Fruit fly (Drosophila melanogaster) whole organism, embryonic: ENCODE measurements around the gene CG43672.

Source experiments
- ATbp ChIP-seq: fragments of 200-800 bp; sonication (Bioruptor generic); optimal IDR thresholded peaks from 2 replicates; lab custom pipeline; 2017; ENCODE audit warnings: missing biosample characterization, mild to moderate bottlenecking, missing genetic modification characterization, missing genetic modification reagents
- Antp ChIP-seq: fragments of 200-800 bp; sonication (Bioruptor generic); optimal IDR thresholded peaks from 3 replicates; lab custom pipeline; 2016; ENCODE audit warnings: missing biosample characterization, missing genetic modification characterization
- Blimp-1 ChIP-seq: fragments of 200-800 bp; sonication (Bioruptor generic); optimal IDR thresholded peaks from 3 replicates; lab custom pipeline; 2018; ENCODE audit warnings: missing biosample characterization, missing genetic modification characterization, mild to moderate bottlenecking, moderate library complexity, missing genetic modification reagents
- CG10959 ChIP-seq: fragments of 200-800 bp; sonication (Bioruptor generic); IDR thresholded peaks from 2 replicates; pipeline ENCODE4 v1.3.6; 2022; ENCODE audit warnings: missing biosample characterization, missing genetic modification characterization
- CG12744 ChIP-seq: fragments of 200-800 bp; sonication (Bioruptor generic); optimal IDR thresholded peaks from 2 replicates; lab custom pipeline; 2016; ENCODE audit warnings: missing biosample characterization, missing genetic modification characterization
- CG13287 ChIP-seq: fragments of 200-800 bp; sonication (Bioruptor generic); IDR thresholded peaks from 2 replicates; pipeline ENCODE4 v1.3.6; 2022; ENCODE audit warnings: missing biosample characterization, missing genetic modification characterization; ENCODE audit not compliant: partially characterized antibody
- CG13894 ChIP-seq: fragments of 200-800 bp; sonication (Bioruptor generic); optimal IDR thresholded peaks from 3 replicates; lab custom pipeline; 2018; ENCODE audit warnings: missing biosample characterization, mild to moderate bottlenecking, missing genetic modification characterization, moderate library complexity
- CG14050 ChIP-seq: fragments of 200-800 bp; sonication (Bioruptor generic); IDR thresholded peaks from 3 replicates; pipeline ENCODE4 v1.3.6; 2022; ENCODE audit warnings: missing biosample characterization, missing genetic modification characterization
- CG14441 ChIP-seq: fragments of 200-800 bp; sonication (Bioruptor generic); IDR thresholded peaks from 2 replicates; pipeline ENCODE4 v1.3.6; 2022; ENCODE audit warnings: missing biosample characterization, missing genetic modification characterization
- CG1529 ChIP-seq: fragments of 200-800 bp; sonication (Bioruptor generic); optimal IDR thresholded peaks from 3 replicates; lab custom pipeline; 2018; ENCODE audit warnings: missing biosample characterization, missing genetic modification characterization
- CG2120 ChIP-seq: fragments of 200-800 bp; sonication (Bioruptor generic); optimal IDR thresholded peaks from 3 replicates; lab custom pipeline; 2016; ENCODE audit warnings: missing biosample characterization, missing genetic modification characterization
- CG2129 ChIP-seq: fragments of 200-800 bp; sonication (Bioruptor generic); IDR thresholded peaks from 2 replicates; pipeline ENCODE4 v1.3.6; 2022; ENCODE audit warnings: missing biosample characterization, missing genetic modification characterization; ENCODE audit not compliant: partially characterized antibody
- CG6254 ChIP-seq: fragments of 200-800 bp; sonication (Bioruptor generic); optimal IDR thresholded peaks from 3 replicates; lab custom pipeline; 2017; ENCODE audit warnings: mild to moderate bottlenecking, missing biosample characterization, missing genetic modification reagents, missing genetic modification characterization
- CG9215 ChIP-seq: fragments of 200-800 bp; sonication (Bioruptor generic); IDR thresholded peaks from 2 replicates; pipeline ENCODE4 v1.3.6; 2022; ENCODE audit warnings: missing biosample characterization, missing genetic modification characterization
- CG9932 ChIP-seq: fragments of 200-800 bp; sonication (Bioruptor generic); IDR thresholded peaks from 2 replicates; pipeline ENCODE4 v1.3.6; 2022; ENCODE audit warnings: missing biosample characterization, missing genetic modification characterization
- D19A ChIP-seq: fragments of 200-800 bp; optimal IDR thresholded peaks from 3 replicates; lab custom pipeline; 2019; ENCODE audit warnings: missing biosample characterization, mild to moderate bottlenecking, missing genetic modification characterization, moderate library complexity
- Deaf1 ChIP-seq: fragments of 200-800 bp; optimal IDR thresholded peaks from 3 replicates; lab custom pipeline; 2019; ENCODE audit warnings: missing biosample characterization, mild to moderate bottlenecking, missing genetic modification characterization, moderate library complexity
- Dek ChIP-seq: fragments of 200-800 bp; sonication (Bioruptor generic); optimal IDR thresholded peaks from 3 replicates; lab custom pipeline; 2019; ENCODE audit warnings: missing biosample characterization, mild to moderate bottlenecking, missing genetic modification characterization, moderate library complexity
- Dp ChIP-seq: fragments of 200-800 bp; sonication (Bioruptor generic); optimal IDR thresholded peaks from 2 replicates; lab custom pipeline; 2018; ENCODE audit warnings: missing biosample characterization, mild to moderate bottlenecking, missing genetic modification characterization, moderate library complexity
- HLH54F ChIP-seq: fragments of 200-800 bp; sonication (Bioruptor generic); optimal IDR thresholded peaks from 3 replicates; lab custom pipeline; 2016; ENCODE audit warnings: missing biosample characterization, missing genetic modification characterization
- MESR4 ChIP-seq: fragments of 200-800 bp; sonication (Bioruptor generic); optimal IDR thresholded peaks from 2 replicates; lab custom pipeline; 2018; ENCODE audit warnings: missing biosample characterization, mild to moderate bottlenecking, missing genetic modification characterization, moderate library complexity
- Mrtf ChIP-seq: fragments of 200-800 bp; sonication (Bioruptor generic); IDR thresholded peaks from 3 replicates; pipeline ENCODE4 v1.3.6; 2022; ENCODE audit warnings: missing biosample characterization, missing genetic modification characterization
- Neu2 ChIP-seq: fragments of 200-800 bp; sonication (Bioruptor generic); optimal IDR thresholded peaks from 3 replicates; lab custom pipeline; 2016; ENCODE audit warnings: missing biosample characterization, missing genetic modification characterization, borderline replicate concordance
- Rx ChIP-seq: fragments of 200-800 bp; sonication (Bioruptor generic); IDR thresholded peaks from 2 replicates; pipeline ENCODE4 v1.3.6; 2022; ENCODE audit warnings: missing biosample characterization, missing genetic modification characterization
- Scr ChIP-seq: fragments of 200-800 bp; sonication (Bioruptor generic); IDR thresholded peaks from 2 replicates; pipeline ENCODE4 v1.3.6; 2022; ENCODE audit warnings: missing biosample characterization, missing genetic modification characterization; ENCODE audit not compliant: partially characterized antibody
- Sin3A ChIP-seq: fragments of >200 bp; optimal IDR thresholded peaks from 2 replicates; lab custom pipeline; 2018
- Trl ChIP-seq, 3 experiments: fragments of >200 bp in 2 of 3; fragments of 200-800 bp in 1 of 3; sonication (Bioruptor generic) in 1 of 3; optimal IDR thresholded peaks; 2 replicates in 1 of 3; 3 replicates in 2 of 3; lab custom pipeline; 2016 to 2017; ENCODE audit warnings: missing biosample characterization in 1 of 3, missing genetic modification characterization in 1 of 3
- ab ChIP-seq: fragments of 200-800 bp; sonication (Bioruptor generic); optimal IDR thresholded peaks from 2 replicates; lab custom pipeline; 2016; ENCODE audit warnings: missing biosample characterization, missing genetic modification characterization
- crp ChIP-seq, 2 experiments: fragments of 200-800 bp; sonication (Bioruptor generic); optimal IDR thresholded peaks; 2 replicates in 1 of 2; 3 replicates in 1 of 2; lab custom pipeline; 2017; ENCODE audit warnings: missing biosample characterization in 2 of 2, missing genetic modification characterization in 2 of 2, mild to moderate bottlenecking in 1 of 2, moderate library complexity in 1 of 2
- dan ChIP-seq: fragments of 200-800 bp; sonication (Bioruptor generic); IDR thresholded peaks from 2 replicates; pipeline ENCODE4 v1.3.6; 2022; ENCODE audit warnings: missing biosample characterization, missing genetic modification characterization
- fd102C ChIP-seq: fragments of 200-800 bp; sonication (Bioruptor generic); optimal IDR thresholded peaks from 2 replicates; lab custom pipeline; 2018; ENCODE audit warnings: missing biosample characterization, mild to moderate bottlenecking, missing genetic modification characterization, moderate library complexity
- gem ChIP-seq: fragments of 200-800 bp; sonication (Bioruptor generic); optimal IDR thresholded peaks from 2 replicates; lab custom pipeline; 2019; ENCODE audit warnings: missing biosample characterization, mild to moderate bottlenecking, missing genetic modification characterization, moderate library complexity
- hth ChIP-seq: fragments of >200 bp; optimal IDR thresholded peaks from 2 replicates; lab custom pipeline; 2017; ENCODE audit warnings: inconsistent platforms
- inv ChIP-seq: fragments of 200-800 bp; sonication (Bioruptor generic); IDR thresholded peaks from 2 replicates; pipeline ENCODE4 v1.3.6; 2022; ENCODE audit warnings: missing biosample characterization, missing genetic modification characterization; ENCODE audit not compliant: partially characterized antibody
- jing ChIP-seq: fragments of 200-800 bp; sonication (Bioruptor generic); optimal IDR thresholded peaks from 2 replicates; lab custom pipeline; 2018; ENCODE audit warnings: missing biosample characterization, mild to moderate bottlenecking, missing genetic modification characterization
- lbe ChIP-seq: fragments of 200-800 bp; sonication (Bioruptor generic); optimal IDR thresholded peaks from 2 replicates; lab custom pipeline; 2016; ENCODE audit warnings: missing biosample characterization, mild to moderate bottlenecking, missing genetic modification characterization
- luna ChIP-seq: fragments of 200-800 bp; sonication (Bioruptor generic); optimal IDR thresholded peaks from 2 replicates; lab custom pipeline; 2016; ENCODE audit warnings: missing biosample characterization, missing genetic modification characterization
- pfk ChIP-seq: fragments of 200-800 bp; sonication (Bioruptor generic); optimal IDR thresholded peaks from 2 replicates; lab custom pipeline; 2018; ENCODE audit warnings: missing biosample characterization, mild to moderate bottlenecking, missing genetic modification characterization, moderate library complexity
- pros ChIP-seq: fragments of 200-800 bp; sonication (Bioruptor generic); optimal IDR thresholded peaks from 3 replicates; lab custom pipeline; 2019; ENCODE audit warnings: missing biosample characterization, mild to moderate bottlenecking, missing genetic modification characterization, moderate library complexity
- run ChIP-seq: fragments of 200-800 bp; sonication (Bioruptor generic); optimal IDR thresholded peaks from 3 replicates; lab custom pipeline; 2018; ENCODE audit warnings: missing biosample characterization, mild to moderate bottlenecking, missing genetic modification characterization
- salm ChIP-seq: fragments of 200-800 bp; sonication (Bioruptor generic); optimal IDR thresholded peaks from 2 replicates; lab custom pipeline; 2018; ENCODE audit warnings: missing biosample characterization, mild to moderate bottlenecking, missing genetic modification characterization
- shn ChIP-seq: fragments of 200-800 bp; sonication (Bioruptor generic); optimal IDR thresholded peaks from 3 replicates; lab custom pipeline; 2016; ENCODE audit warnings: missing biosample characterization, missing genetic modification characterization
- so ChIP-seq: fragments of 200-800 bp; sonication (Bioruptor generic); IDR thresholded peaks from 3 replicates; pipeline ENCODE4 v1.3.6; 2022; ENCODE audit warnings: missing biosample characterization, missing genetic modification characterization
- tap ChIP-seq: fragments of 200-800 bp; optimal IDR thresholded peaks from 3 replicates; lab custom pipeline; 2019; ENCODE audit warnings: missing biosample characterization, mild to moderate bottlenecking, missing genetic modification characterization, moderate library complexity
- toy ChIP-seq: fragments of 200-800 bp; sonication (Bioruptor generic); IDR thresholded peaks from 2 replicates; pipeline ENCODE4 v1.3.6; 2022; ENCODE audit warnings: missing biosample characterization, missing genetic modification characterization
- tup ChIP-seq: fragments of 200-800 bp; sonication (Bioruptor generic); optimal IDR thresholded peaks from 2 replicates; lab custom pipeline; 2016; ENCODE audit warnings: missing biosample characterization, mild to moderate bottlenecking, missing genetic modification characterization, moderate library complexity
- usp ChIP-seq: fragments of >200 bp; optimal IDR thresholded peaks from 2 replicates; lab custom pipeline; 2017; ENCODE audit warnings: missing biosample characterization, missing genetic modification characterization
- z ChIP-seq: fragments of 200-800 bp; sonication (Bioruptor generic); IDR thresholded peaks from 3 replicates; pipeline ENCODE4 v1.3.6; 2022; ENCODE audit warnings: missing biosample characterization, missing genetic modification characterization
- zfh2 ChIP-seq: fragments of 200-800 bp; sonication (Bioruptor generic); optimal IDR thresholded peaks from 2 replicates; lab custom pipeline; 2016; ENCODE audit warnings: missing biosample characterization, missing genetic modification characterization

CG43672 gene

DNA sequence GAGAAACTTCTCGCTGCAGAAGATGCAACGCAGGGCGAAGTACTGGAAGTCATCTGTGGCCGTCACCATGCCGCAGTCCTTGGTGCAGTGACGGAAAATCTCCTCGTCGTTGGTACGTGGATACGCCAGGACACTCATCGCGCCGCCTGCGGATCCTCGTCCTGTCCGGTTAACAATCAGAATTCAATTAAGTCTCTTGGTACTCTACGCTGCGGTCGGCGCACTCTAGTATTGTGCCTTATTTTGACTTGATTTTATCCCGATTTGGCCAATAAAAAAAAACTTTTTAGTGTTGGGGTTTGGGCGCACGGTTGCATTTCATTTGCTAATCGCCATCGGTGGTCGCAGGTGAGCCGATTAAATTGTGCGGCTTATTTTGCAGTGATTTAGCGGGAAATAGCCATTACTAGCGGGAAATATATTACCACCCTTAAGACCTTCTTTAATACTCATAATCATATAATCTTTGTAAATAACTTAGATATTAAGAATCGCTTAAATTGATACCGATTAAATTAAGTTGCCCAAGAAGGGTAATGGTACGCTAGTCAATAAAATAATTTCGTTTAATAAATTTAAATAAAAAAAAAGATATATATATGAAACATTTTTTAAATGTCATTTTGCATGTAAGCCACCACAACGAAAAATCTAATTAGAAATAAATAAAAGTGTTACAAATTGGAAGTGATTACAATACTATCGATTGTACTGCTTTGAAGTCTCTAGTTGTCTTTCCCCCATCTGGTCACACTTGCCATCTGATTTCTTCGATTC, 26.7 kb upstream of the CG43672 start, which contains the start of the genes CG8944 and CCT6 (continued):
- TF ChIP-seq CG13894 (tag; lab: Kevin White, UChicago) (no peak), dan (GFP tag; lab: Robert Waterston, UW) (no peak), so (no peak), Mrtf (no peak), HLH54F (GFP tag; lab: Kevin White, UChicago) (no peak), pros (no peak), Neu2 (GFP tag; lab: Kevin White, UChicago) (no peak), z (GFP tag; lab: Robert Waterston, UW) (no peak), CG14441 (GFP tag; lab: Robert Waterston, UW) (no peak), CG1529 (GFP tag; lab: Kevin White, UChicago) (no peak), lbe (GFP tag; lab: Kevin White, UChicago) (no peak), crp (GFP tag; optimal IDR thresholded peaks at IDR 0.05; lab: Kevin White, UChicago) (peak in 1 of 2 experiments; percentile 32), tup (GFP tag; lab: Kevin White, UChicago) (no peak), CG9932 (GFP tag; lab: Robert Waterston, UW) (peak; percentile 71), fd102C (GFP tag; lab: Kevin White, UChicago) (no peak), CG6254 (no peak), Dek (tag; lab: Kevin White, UChicago) (no peak), toy (GFP tag; lab: Robert Waterston, UW) (no peak), D19A (peak; percentile 17), CG2129 (GFP tag; lab: Robert Waterston, UW) (no peak), CG9215 (0 out of 2 replicates have a peak, but pooled peaks have one; percentile 31), salm (tag; lab: Kevin White, UChicago) (no peak), inv (0 out of 2 replicates have a peak, but pooled peaks have one; percentile 33), CG2120 (GFP tag; lab: Kevin White, UChicago) (peak; percentile 53), gem (tag; lab: Kevin White, UChicago) (no peak), hth (lab: Kevin White, UChicago) (no peak), jing (no peak), usp (no peak), Deaf1 (tag; lab: Kevin White, UChicago) (no peak), Dp (GFP tag; lab: Kevin White, UChicago) (no peak), CG10959 (no peak), MESR4 (GFP tag; lab: Kevin White, UChicago) (peak; percentile 90), Blimp-1 (GFP tag; lab: Kevin White, UChicago) (no peak), Scr (GFP tag; lab: Robert Waterston, UW) (peak; percentile 57), tap (no peak), CG14050 (no peak), run (tag; lab: Kevin White, UChicago) (no peak), ATbp (no peak), zfh2 (GFP tag; lab: Kevin White, UChicago) (peak; percentile 16), CG13287 (GFP tag; lab: Robert Waterston, UW) (0 out of 2 replicates have a peak, but pooled peaks have one; percentile 28), CG12744 (GFP tag; lab: Kevin White, UChicago) (no peak), Trl (optimal IDR thresholded peaks at IDR 0.05; lab: Kevin White, UChicago) (no peak), Trl (GFP tag; optimal IDR thresholded peaks at IDR 0.05; lab: Kevin White, UChicago) (no peak), Sin3A (lab: Kevin White, UChicago) (no peak), Rx (no peak), luna (no peak), ab (GFP tag; lab: Kevin White, UChicago) (no peak), Antp (GFP tag; lab: Kevin White, UChicago) (no peak), shn (GFP tag; lab: Kevin White, UChicago) (no peak), pfk (no peak)
